Worm (Caenorhabditis elegans) whole organism, mixed stage, embryonic: ENCODE data around the gene srh-73.
A peak's percentile ranks its signal among the peaks of the same experiment; 100 is the strongest.

Experiments
- M03D4.4 ChIP-seq: sonication (generic microtip); optimal IDR thresholded peaks from 2 replicates; lab custom pipeline; 2017; ENCODE audit warnings: mild to moderate bottlenecking, missing genetic modification characterization, missing compliant biosample characterization
- bed-3 ChIP-seq: fragments of 200-800 bp; sonication (Bioruptor generic); optimal IDR thresholded peaks from 3 replicates; lab custom pipeline; 2018; ENCODE audit warnings: mild to moderate bottlenecking, missing genetic modification characterization, moderate library complexity, missing compliant biosample characterization
- blmp-1 ChIP-seq: fragments of 150-350 bp; optimal IDR thresholded peaks from 2 replicates; lab custom pipeline; 2014; ENCODE audit warnings: missing biosample characterization, missing genetic modification characterization
- ceh-39 ChIP-seq: fragments of 150-350 bp; optimal IDR thresholded peaks from 2 replicates; lab custom pipeline; 2014; ENCODE audit warnings: missing biosample characterization, missing genetic modification characterization
- ceh-43 ChIP-seq: fragments of 200-800 bp; sonication (Bioruptor generic); optimal IDR thresholded peaks from 2 replicates; lab custom pipeline; 2018; ENCODE audit warnings: mild to moderate bottlenecking, missing genetic modification characterization, moderate library complexity, missing compliant biosample characterization
- ceh-83 ChIP-seq: fragments of 200-800 bp; sonication (Bioruptor generic); optimal IDR thresholded peaks from 2 replicates; lab custom pipeline; 2018; ENCODE audit warnings: mild to moderate bottlenecking, missing genetic modification characterization, missing compliant biosample characterization
- ces-1 ChIP-seq: fragments of 150-350 bp; optimal IDR thresholded peaks from 2 replicates; lab custom pipeline; 2014; ENCODE audit warnings: missing biosample characterization, missing genetic modification reagents, missing genetic modification characterization
- cnd-1 ChIP-seq: fragments of 200-800 bp; sonication (Bioruptor generic); optimal IDR thresholded peaks from 2 replicates; lab custom pipeline; 2018; ENCODE audit warnings: mild to moderate bottlenecking, missing genetic modification characterization, missing compliant biosample characterization
- drap-1 ChIP-seq: fragments of 200-800 bp; sonication (Bioruptor generic); optimal IDR thresholded peaks from 3 replicates; lab custom pipeline; 2018; ENCODE audit warnings: mild to moderate bottlenecking, missing genetic modification characterization, missing compliant biosample characterization
- elt-1 ChIP-seq: sonication (generic microtip); optimal IDR thresholded peaks from 2 replicates; lab custom pipeline; 2017; ENCODE audit warnings: missing genetic modification characterization, mild to moderate bottlenecking, missing compliant biosample characterization, antibody characterized with exemption, moderate library complexity, borderline replicate concordance; ENCODE audit not compliant: insufficient read depth
- elt-3 ChIP-seq: fragments of 150-350 bp; optimal IDR thresholded peaks from 2 replicates; lab custom pipeline; 2014; ENCODE audit warnings: missing biosample characterization, missing genetic modification characterization
- flh-1 ChIP-seq: fragments of 200-800 bp; sonication (Bioruptor generic); optimal IDR thresholded peaks from 2 replicates; lab custom pipeline; 2018; ENCODE audit warnings: mild to moderate bottlenecking, missing genetic modification characterization, moderate library complexity, missing compliant biosample characterization
- ham-2 ChIP-seq: fragments of 200-800 bp; sonication (Bioruptor generic); optimal IDR thresholded peaks from 2 replicates; lab custom pipeline; 2018; ENCODE audit warnings: mild to moderate bottlenecking, missing genetic modification characterization, missing compliant biosample characterization
- hlh-1 ChIP-seq: fragments of 150-350 bp; optimal IDR thresholded peaks from 2 replicates; lab custom pipeline; 2014; ENCODE audit warnings: missing biosample characterization, missing genetic modification reagents, missing genetic modification characterization
- lin-13 ChIP-seq: fragments of 150-350 bp; optimal IDR thresholded peaks from 2 replicates; lab custom pipeline; 2014; ENCODE audit warnings: missing biosample characterization, missing genetic modification characterization
- lin-32 ChIP-seq: fragments of 200-800 bp; sonication (Bioruptor generic); optimal IDR thresholded peaks from 2 replicates; lab custom pipeline; 2018; ENCODE audit warnings: mild to moderate bottlenecking, missing genetic modification characterization, missing compliant biosample characterization
- lsy-2 ChIP-seq: fragments of 150-350 bp; optimal IDR thresholded peaks from 2 replicates; lab custom pipeline; 2014; ENCODE audit warnings: missing biosample characterization, missing genetic modification characterization
- mab-5 ChIP-seq: fragments of 150-350 bp; optimal IDR thresholded peaks from 2 replicates; lab custom pipeline; 2014; ENCODE audit warnings: missing biosample characterization, missing genetic modification characterization
- mep-1 ChIP-seq: fragments of 150-350 bp; optimal IDR thresholded peaks from 2 replicates; lab custom pipeline; 2017; ENCODE audit warnings: missing biosample characterization, missing genetic modification reagents, missing genetic modification characterization, inconsistent platforms
- mls-2 ChIP-seq: sonication (generic microtip); optimal IDR thresholded peaks from 2 replicates; lab custom pipeline; 2016; ENCODE audit warnings: mild to moderate bottlenecking, missing genetic modification characterization, moderate library complexity, missing compliant biosample characterization
- nhr-12 ChIP-seq: fragments of 150-350 bp; optimal IDR thresholded peaks from 2 replicates; lab custom pipeline; 2014; ENCODE audit warnings: missing biosample characterization, missing genetic modification characterization
- nhr-2 ChIP-seq: fragments of 150-350 bp; optimal IDR thresholded peaks from 2 replicates; lab custom pipeline; 2014; ENCODE audit warnings: missing biosample characterization, missing genetic modification characterization
- nhr-237 ChIP-seq: fragments of 150-350 bp; optimal IDR thresholded peaks from 2 replicates; lab custom pipeline; 2014; ENCODE audit warnings: missing biosample characterization, missing genetic modification characterization
- nhr-28 ChIP-seq: fragments of 150-350 bp; optimal IDR thresholded peaks from 2 replicates; lab custom pipeline; 2014; ENCODE audit warnings: missing biosample characterization, missing genetic modification characterization
- nhr-76 ChIP-seq: sonication (generic microtip); optimal IDR thresholded peaks from 2 replicates; lab custom pipeline; 2017; ENCODE audit warnings: missing biosample characterization, missing genetic modification characterization
- pha-4 ChIP-seq: fragments of 150-350 bp; optimal IDR thresholded peaks from 2 replicates; lab custom pipeline; 2018; ENCODE audit warnings: missing biosample characterization, missing genetic modification reagents, missing genetic modification characterization
- sem-2 ChIP-seq: fragments of 200-800 bp; sonication (Bioruptor generic); optimal IDR thresholded peaks from 2 replicates; lab custom pipeline; 2018; ENCODE audit warnings: mild to moderate bottlenecking, missing genetic modification characterization, missing compliant biosample characterization
- snpc-4 ChIP-seq: fragments of 150-350 bp; optimal IDR thresholded peaks from 2 replicates; lab custom pipeline; 2014; ENCODE audit warnings: missing biosample characterization, missing genetic modification characterization
- sptf-1 ChIP-seq: sonication (generic microtip); optimal IDR thresholded peaks from 2 replicates; lab custom pipeline; 2017; ENCODE audit warnings: mild to moderate bottlenecking, missing genetic modification characterization, moderate library complexity, missing compliant biosample characterization
- tbx-8 ChIP-seq: fragments of 200-800 bp; sonication (Bioruptor generic); optimal IDR thresholded peaks from 2 replicates; lab custom pipeline; 2018; ENCODE audit warnings: mild to moderate bottlenecking, missing genetic modification characterization, moderate library complexity, missing compliant biosample characterization
- unc-120 ChIP-seq: sonication (generic microtip); optimal IDR thresholded peaks from 2 replicates; lab custom pipeline; 2017; ENCODE audit warnings: missing genetic modification characterization, missing compliant biosample characterization; ENCODE audit not compliant: poor library complexity, severe bottlenecking
- unc-39 ChIP-seq: fragments of 150-350 bp; optimal IDR thresholded peaks from 2 replicates; lab custom pipeline; 2014; ENCODE audit warnings: missing biosample characterization, missing genetic modification characterization
- unc-62 ChIP-seq: fragments of 150-350 bp; optimal IDR thresholded peaks from 2 replicates; lab custom pipeline; 2014; ENCODE audit warnings: missing biosample characterization, missing genetic modification reagents, missing genetic modification characterization
- zip-8 ChIP-seq: fragments of 150-350 bp; optimal IDR thresholded peaks from 2 replicates; lab custom pipeline; 2014; ENCODE audit warnings: missing biosample characterization, missing genetic modification characterization
- ztf-11 ChIP-seq: fragments of 150-350 bp; optimal IDR thresholded peaks from 2 replicates; lab custom pipeline; 2014; ENCODE audit warnings: missing biosample characterization, missing genetic modification characterization

Gene srh-73

DNA sequence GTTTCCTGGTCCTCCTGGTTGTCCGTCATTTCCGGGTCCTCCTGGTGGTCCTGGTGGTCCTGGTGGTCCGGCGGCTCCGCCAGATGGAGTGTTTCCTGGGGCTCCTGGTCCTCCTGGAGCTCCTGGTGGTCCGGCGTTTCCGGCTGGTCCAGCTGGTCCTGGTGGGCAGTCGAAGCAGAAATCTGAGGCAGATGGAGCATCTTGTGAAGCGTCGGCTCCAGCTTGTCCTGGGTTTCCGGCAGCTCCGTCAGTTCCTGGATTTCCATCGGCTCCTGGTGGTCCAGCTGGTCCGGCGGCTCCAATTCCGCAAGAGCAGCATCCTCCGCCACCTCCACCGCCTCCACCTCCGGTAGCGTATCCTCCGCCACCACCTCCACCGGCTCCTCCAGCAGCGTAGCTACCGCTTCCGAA lies 17.9 kb upstream of the srh-73 start:
- TF ChIP-seq elt-3 (tag; lab: Kevin White, UChicago), result no peak
- no peak for TF ChIP-seq sptf-1
- no peak for TF ChIP-seq bed-3 (GFP tag; lab: Kevin White, UChicago)
- TF ChIP-seq cnd-1 (tag; lab: Kevin White, UChicago), result no peak
- TF ChIP-seq elt-1 (tag; lab: Kevin White, UChicago), result no peak
- no peak for TF ChIP-seq flh-1
- TF ChIP-seq snpc-4 (tag; lab: Kevin White, UChicago), result no peak
- no peak for TF ChIP-seq zip-8 (tag; lab: Kevin White, UChicago)
- TF ChIP-seq mab-5 (tag; lab: Kevin White, UChicago), result no peak
- no peak for TF ChIP-seq blmp-1 (tag; lab: Kevin White, UChicago)

ce11 chrII:12494556-12495131 lies 17.3 kb upstream of the srh-73 start, which contains the start of gene col-85:
col-85 (minus strand) TSS chrII:12495095.
- TF ChIP-seq ceh-83 (GFP tag; lab: Kevin White, UChicago) (peak; percentile 96), ham-2 (GFP tag; lab: Kevin White, UChicago) (peak; percentile 94), ceh-39 (peak; percentile 1), sptf-1 (peak; percentile 97), nhr-2 (tag; lab: Kevin White, UChicago) (no peak), flh-1 (peak; percentile 92), sem-2 (GFP tag; lab: Kevin White, UChicago) (peak; percentile 86), tbx-8 (peak; percentile 91), hlh-1 (tag; lab: Kevin White, UChicago) (no peak), ceh-43 (GFP tag; lab: Kevin White, UChicago) (peak; percentile 94), pha-4 (tag; lab: Kevin White, UChicago) (peak; percentile 18), unc-39 (tag; lab: Kevin White, UChicago) (peak; percentile 50), elt-3 (tag; lab: Kevin White, UChicago) (peak; percentile 4), mep-1 (tag; lab: Kevin White, UChicago) (peak; percentile 58), unc-120 (tag; lab: Kevin White, UChicago) (peak; percentile 94), zip-8 (tag; lab: Kevin White, UChicago) (no peak), blmp-1 (tag; lab: Kevin White, UChicago) (no peak), nhr-28 (peak; percentile 72), ces-1 (GFP tag; lab: Kevin White, UChicago) (peak; percentile 47), nhr-237 (tag; lab: Kevin White, UChicago) (peak; percentile 45), mls-2 (tag; lab: Kevin White, UChicago) (peak; percentile 98), lin-13 (peak; percentile 15), cnd-1 (tag; lab: Kevin White, UChicago) (peak; percentile 89), nhr-76 (tag; lab: Kevin White, UChicago) (no peak), snpc-4 (tag; lab: Kevin White, UChicago) (no peak), mab-5 (tag; lab: Kevin White, UChicago) (peak; percentile 49), nhr-12 (tag; lab: Kevin White, UChicago) (peak; percentile 38), lsy-2 (peak; percentile 48), M03D4.4 (peak; percentile 95), unc-62 (GFP tag; lab: Kevin White, UChicago) (peak; percentile 23), bed-3 (GFP tag; lab: Kevin White, UChicago) (peak; percentile 94), drap-1 (GFP tag; lab: Kevin White, UChicago) (peak; percentile 94), elt-1 (tag; lab: Kevin White, UChicago) (peak; percentile 10), lin-32 (peak; percentile 91), ztf-11 (tag; lab: Kevin White, UChicago) (peak; percentile 40)

- TF ChIP-seq hlh-1 (tag; lab: Kevin White, UChicago) (no peak), nhr-237 (tag; lab: Kevin White, UChicago) (no peak), nhr-76 (tag; lab: Kevin White, UChicago) (no peak), pha-4 (tag; lab: Kevin White, UChicago) (no peak), sem-2 (GFP tag; lab: Kevin White, UChicago) (no peak), cnd-1 (tag; lab: Kevin White, UChicago) (no peak), blmp-1 (tag; lab: Kevin White, UChicago) (no peak), zip-8 (tag; lab: Kevin White, UChicago) (no peak), ham-2 (GFP tag; lab: Kevin White, UChicago) (no peak), nhr-28 (no peak), unc-120 (tag; lab: Kevin White, UChicago) (no peak)
Observed at ce11 chrII:12496981-12497380, 15.0 kb upstream of the srh-73 start, which contains the start of gene T21B4.3. T21B4.3 (minus strand) TSS chrII:12497081.
